Fruit fly (Drosophila melanogaster): ENCODE data around the gene kuz.
A peak's percentile ranks its signal among the peaks of the same experiment; 100 is the strongest.

Gene kuz

dm6 chr2L:13548786-13549780, 856 bp upstream of the kuz start, which contains the start of gene B4 (continued):
- no peak for TF ChIP-seq CG10267 (tag; optimal IDR thresholded peaks at IDR 0.05)
- peak; percentile 70 for TF ChIP-seq pb (GFP tag; optimal IDR thresholded peaks at IDR 0.05)
- TF ChIP-seq Jarid2 (GFP tag; optimal IDR thresholded peaks at IDR 0.05) = peak; percentile 96
- TF ChIP-seq prd (optimal IDR thresholded peaks at IDR 0.05) = no peak
- peak; percentile 27; the same call in 2 of the 3 replicates for TF ChIP-seq prd (GFP tag; IDR thresholded peaks at IDR 0.05)
- TF ChIP-seq CG11696 (GFP tag; IDR thresholded peaks at IDR 0.05) = no peak
- TF ChIP-seq bowl (GFP tag; IDR thresholded peaks at IDR 0.05) = 0 out of 2 replicates have a peak, but pooled peaks have one; percentile 35
- TF ChIP-seq MBD-R2 (GFP tag; IDR thresholded peaks at IDR 0.05) = no peak
- TF ChIP-seq PHDP (tag; optimal IDR thresholded peaks at IDR 0.05) = no peak
- TF ChIP-seq ranshi (GFP tag; IDR thresholded peaks at IDR 0.05) = 0 out of 2 replicates have a peak, but pooled peaks have one; percentile 3
- peak; percentile 91 for TF ChIP-seq cwo (GFP tag; optimal IDR thresholded peaks at IDR 0.05)
- peak; percentile 88 for TF ChIP-seq CG7928 (GFP tag; optimal IDR thresholded peaks at IDR 0.05)
- peak; percentile 72 for TF ChIP-seq CG12071 (GFP tag; optimal IDR thresholded peaks at IDR 0.05)
- no peak for TF ChIP-seq tx (GFP tag; optimal IDR thresholded peaks at IDR 0.05)
- peak; percentile 71; the same call in 2 of the 3 replicates for TF ChIP-seq ci (GFP tag; IDR thresholded peaks at IDR 0.05)
- TF ChIP-seq Fer2 (tag; optimal IDR thresholded peaks at IDR 0.05) = no peak
- peak; percentile 12 to 13 for TF ChIP-seq dpn (GFP tag; optimal IDR thresholded peaks at IDR 0.05)
- no peak for TF ChIP-seq CG10366 (GFP tag; IDR thresholded peaks at IDR 0.05)
- TF ChIP-seq grn (GFP tag; optimal IDR thresholded peaks at IDR 0.05) = peak; percentile 9
- peak; percentile 65; the same call in 1 of the 2 replicates for TF ChIP-seq CG5953 (GFP tag; IDR thresholded peaks at IDR 0.05)
- TF ChIP-seq CG8290 (GFP tag; optimal IDR thresholded peaks at IDR 0.05) = no peak
- peak in 1 of 2 experiments; percentile 87 for TF ChIP-seq CG8290 (tag; optimal IDR thresholded peaks at IDR 0.05)
- no peak for TF ChIP-seq CG8388 (GFP tag; optimal IDR thresholded peaks at IDR 0.05)
- TF ChIP-seq CG42726 (GFP tag; IDR thresholded peaks at IDR 0.05; ENCODE audit: partially characterized antibody) = peak; percentile 77
- TF ChIP-seq p53 (GFP tag; optimal IDR thresholded peaks at IDR 0.05) = peak; percentile 10
- TF ChIP-seq CG11085 (GFP tag; IDR thresholded peaks at IDR 0.05) = no peak
- TF ChIP-seq nmo (GFP tag; optimal IDR thresholded peaks at IDR 0.05) = no peak
- TF ChIP-seq CG18476 (GFP tag; optimal IDR thresholded peaks at IDR 0.05) = no peak
- peak; percentile 27 for TF ChIP-seq tap (tag; optimal IDR thresholded peaks at IDR 0.05)
- TF ChIP-seq Neu2 (GFP tag; optimal IDR thresholded peaks at IDR 0.05; ENCODE audit: borderline replicate concordance) = no peak
- no peak for TF ChIP-seq bcd (GFP tag; optimal IDR thresholded peaks at IDR 0.05)
- 0 out of 2 replicates have a peak, but pooled peaks have one; percentile 15 for TF ChIP-seq unc-4 (GFP tag; IDR thresholded peaks at IDR 0.05; ENCODE audit: partially characterized antibody)
- no peak for TF ChIP-seq Dek (tag; optimal IDR thresholded peaks at IDR 0.05)
- TF ChIP-seq CG11247 (GFP tag; IDR thresholded peaks at IDR 0.05) = no peak
- no peak for TF ChIP-seq CG8765 (GFP tag; IDR thresholded peaks at IDR 0.05)
- TF ChIP-seq CG7839 (tag; optimal IDR thresholded peaks at IDR 0.05) = no peak
- no peak for TF ChIP-seq vnd (GFP tag; IDR thresholded peaks at IDR 0.05; ENCODE audit: partially characterized antibody)
- TF ChIP-seq oc (tag; optimal IDR thresholded peaks at IDR 0.05) = no peak
- TF ChIP-seq ssp (GFP tag; IDR thresholded peaks at IDR 0.05) = 0 out of 2 replicates have a peak, but pooled peaks have one; percentile 5
- peak; percentile 49 for TF ChIP-seq vvl (GFP tag; IDR thresholded peaks at IDR 0.05)
- TF ChIP-seq CG1024 (GFP tag; IDR thresholded peaks at IDR 0.05) = peak; percentile 55; the same call in 1 of the 2 replicates
- TF ChIP-seq cad (GFP tag; optimal IDR thresholded peaks at IDR 0.05) = no peak
- no peak for TF ChIP-seq CG1832 (GFP tag; optimal IDR thresholded peaks at IDR 0.05)
- TF ChIP-seq CG9797 (GFP tag; optimal IDR thresholded peaks at IDR 0.05) = peak; percentile 68
- no peak for TF ChIP-seq CTCF (GFP tag; optimal IDR thresholded peaks at IDR 0.05)
- TF ChIP-seq hbn (GFP tag; IDR thresholded peaks at IDR 0.05; ENCODE audit: partially characterized antibody) = no peak
- peak; percentile 8 for TF ChIP-seq Sry-β (GFP tag; optimal IDR thresholded peaks at IDR 0.05)
- TF ChIP-seq CG16779 (GFP tag; IDR thresholded peaks at IDR 0.05) = peak; percentile 81; the same call in 1 of the 2 replicates
- TF ChIP-seq eve (GFP tag; optimal IDR thresholded peaks at IDR 0.05) = peak in 1 of 2 experiments; percentile 55
